Fruit fly (Drosophila melanogaster) whole organism, prepupa: ENCODE results near the gene EloA.

Experiments used
- Blimp-1 ChIP-seq: fragments of 200-800 bp; sonication (Bioruptor generic); optimal IDR thresholded peaks from 3 replicates; lab custom pipeline; 2017; ENCODE audit warnings: missing biosample characterization, missing genetic modification characterization, mild to moderate bottlenecking, moderate library complexity, missing genetic modification reagents
- CG10669 ChIP-seq: fragments of 200-800 bp; sonication (Bioruptor generic); optimal IDR thresholded peaks from 3 replicates; lab custom pipeline; 2018; ENCODE audit warnings: missing biosample characterization, mild to moderate bottlenecking, missing genetic modification characterization, moderate library complexity
- CG34406 ChIP-seq: fragments of 200-800 bp; sonication (Bioruptor generic); optimal IDR thresholded peaks from 3 replicates; lab custom pipeline; 2016; ENCODE audit warnings: missing biosample characterization, missing genetic modification characterization
- CG3919 ChIP-seq: fragments of 200-800 bp; sonication (Bioruptor generic); optimal IDR thresholded peaks from 3 replicates; lab custom pipeline; 2016; ENCODE audit warnings: missing biosample characterization, missing genetic modification characterization
- CG6854 ChIP-seq: fragments of 200-800 bp; sonication (Bioruptor generic); optimal IDR thresholded peaks from 2 replicates; lab custom pipeline; 2017; ENCODE audit warnings: missing biosample characterization, mild to moderate bottlenecking, missing genetic modification characterization
- Met ChIP-seq: fragments of 200-800 bp; sonication (Bioruptor generic); optimal IDR thresholded peaks from 3 replicates; lab custom pipeline; 2016; ENCODE audit warnings: missing biosample characterization, missing genetic modification characterization
- acj6 ChIP-seq: fragments of 200-800 bp; sonication (Bioruptor generic); optimal IDR thresholded peaks from 3 replicates; lab custom pipeline; 2016; ENCODE audit warnings: missing biosample characterization, missing genetic modification characterization
- lz ChIP-seq: fragments of 200-800 bp; sonication (Bioruptor generic); optimal IDR thresholded peaks from 3 replicates; lab custom pipeline; 2016; ENCODE audit warnings: missing biosample characterization, missing genetic modification characterization

dm6 chr3R:23207254-23207653 lies 44.1 kb upstream of the EloA start:
- TF ChIP-seq CG3919 = no peak
- TF ChIP-seq CG10669 (GFP tag; lab: Kevin White, UChicago) = no peak
- no peak for TF ChIP-seq lz (GFP tag; lab: Kevin White, UChicago)
- no peak for TF ChIP-seq CG6854 (GFP tag; lab: Kevin White, UChicago)
- no peak for TF ChIP-seq acj6
- TF ChIP-seq CG34406 = no peak
- no peak for TF ChIP-seq Met
- TF ChIP-seq Blimp-1 (GFP tag; lab: Kevin White, UChicago) = no peak
